Fruit fly (Drosophila melanogaster): Measurements from ENCODE around the gene mew.

mew gene

dm6 chrX:13232406-13233195 is 25.7 kb downstream of the mew start (continued):
- TF ChIP-seq Atf6 (GFP tag; IDR thresholded peaks at IDR 0.05) (peak; percentile 65), CG4404 (GFP tag; IDR thresholded peaks at IDR 0.05) (peak; percentile 52; the same call in 1 of the 2 replicates), B-H2 (GFP tag; optimal IDR thresholded peaks at IDR 0.05) (no peak), ap (GFP tag; IDR thresholded peaks at IDR 0.05) (peak; percentile 84), Eip74EF (GFP tag; optimal IDR thresholded peaks at IDR 0.05) (peak in 1 of 2 experiments; percentile 46), Nf-YC (tag; optimal IDR thresholded peaks at IDR 0.05) (peak; percentile 25), Stat92E (GFP tag; optimal IDR thresholded peaks at IDR 0.05) (no peak), wdn (GFP tag; IDR thresholded peaks at IDR 0.05) (peak; percentile 44; the same call in 1 of the 2 replicates), BEAF-32 (GFP tag; optimal IDR thresholded peaks at IDR 0.05) (no peak), dati (GFP tag; IDR thresholded peaks at IDR 0.05) (peak; percentile 72), Hsf (GFP tag; optimal IDR thresholded peaks at IDR 0.05) (peak; percentile 55), Ptx1 (GFP tag; IDR thresholded peaks at IDR 0.05) (peak; percentile 86), pan (optimal IDR thresholded peaks at IDR 0.05) (no peak), pan (GFP tag; optimal IDR thresholded peaks at IDR 0.05 in 1 of 2, IDR thresholded peaks at IDR 0.05 in 1 of 2) (peak in 1 of 2 experiments; percentile 84), wor (GFP tag; IDR thresholded peaks at IDR 0.05) (peak; percentile 28; the same call in 1 of the 2 replicates), sd (tag; optimal IDR thresholded peaks at IDR 0.05) (peak; percentile 13), CG8281 (tag; optimal IDR thresholded peaks at IDR 0.05) (peak; percentile 43), GATAe (GFP tag; conservative IDR thresholded peaks at IDR 0.05) (no peak; the same call in 1 of the 2 replicates), Oaz (GFP tag; IDR thresholded peaks at IDR 0.05) (peak; percentile 63), fd96Cb (tag; optimal IDR thresholded peaks at IDR 0.05) (peak; percentile 64), slp2 (GFP tag; optimal IDR thresholded peaks at IDR 0.05) (peak; percentile 33), crol (GFP tag; IDR thresholded peaks at IDR 0.05) (peak; percentile 49; the same call in 1 of the 2 replicates), mam (GFP tag; optimal IDR thresholded peaks at IDR 0.05) (peak; percentile 46), Bdp1 (GFP tag; optimal IDR thresholded peaks at IDR 0.05) (peak; percentile 26), chm (GFP tag; IDR thresholded peaks at IDR 0.05) (peak; percentile 80), Fer2 (tag; optimal IDR thresholded peaks at IDR 0.05) (peak; percentile 21), Drgx (GFP tag; IDR thresholded peaks at IDR 0.05) (peak; percentile 49), luna (GFP tag; optimal IDR thresholded peaks at IDR 0.05) (no peak), repo (GFP tag; optimal IDR thresholded peaks at IDR 0.05) (peak; percentile 23), br (optimal IDR thresholded peaks at IDR 0.05) (no peak), CG13123 (GFP tag; optimal IDR thresholded peaks at IDR 0.05) (peak; percentile 3), pum (GFP tag; optimal IDR thresholded peaks at IDR 0.05) (peak; percentile 68), pnt (GFP tag; optimal IDR thresholded peaks at IDR 0.05) (peak; percentile 70), CG10654 (GFP tag; optimal IDR thresholded peaks at IDR 0.05) (peak; percentile 51), vnd (GFP tag; IDR thresholded peaks at IDR 0.05; ENCODE audit: partially characterized antibody) (no peak), Gsc (GFP tag; IDR thresholded peaks at IDR 0.05) (no peak), CG33557 (GFP tag; optimal IDR thresholded peaks at IDR 0.05) (no peak), CTCF (GFP tag; optimal IDR thresholded peaks at IDR 0.05) (no peak), CG17802 (tag; optimal IDR thresholded peaks at IDR 0.05) (peak; percentile 52), Dref (GFP tag; IDR thresholded peaks at IDR 0.05) (no peak), MESR4 (GFP tag; optimal IDR thresholded peaks at IDR 0.05) (no peak), HmgZ (tag; optimal IDR thresholded peaks at IDR 0.05) (peak; percentile 44), CG13287 (GFP tag; IDR thresholded peaks at IDR 0.05; ENCODE audit: partially characterized antibody) (no peak), CG9817 (tag; optimal IDR thresholded peaks at IDR 0.05) (peak; percentile 43), CG43689 (GFP tag; IDR thresholded peaks at IDR 0.05) (peak; percentile 71; the same call in 1 of the 2 replicates), CG4360 (GFP tag; IDR thresholded peaks at IDR 0.05) (0 out of 2 replicates have a peak, but pooled peaks have one; percentile 8), BtbVII (GFP tag; optimal IDR thresholded peaks at IDR 0.05) (peak; percentile 48), CG30403 (GFP tag; optimal IDR thresholded peaks at IDR 0.05) (peak; percentile 78), dimm (GFP tag; IDR thresholded peaks at IDR 0.05) (peak; percentile 74), jing (GFP tag; optimal IDR thresholded peaks at IDR 0.05) (peak; percentile 67)
